Fruit fly (Drosophila melanogaster): ENCODE results near the gene CG42590.

The CG42590 gene

DNA sequence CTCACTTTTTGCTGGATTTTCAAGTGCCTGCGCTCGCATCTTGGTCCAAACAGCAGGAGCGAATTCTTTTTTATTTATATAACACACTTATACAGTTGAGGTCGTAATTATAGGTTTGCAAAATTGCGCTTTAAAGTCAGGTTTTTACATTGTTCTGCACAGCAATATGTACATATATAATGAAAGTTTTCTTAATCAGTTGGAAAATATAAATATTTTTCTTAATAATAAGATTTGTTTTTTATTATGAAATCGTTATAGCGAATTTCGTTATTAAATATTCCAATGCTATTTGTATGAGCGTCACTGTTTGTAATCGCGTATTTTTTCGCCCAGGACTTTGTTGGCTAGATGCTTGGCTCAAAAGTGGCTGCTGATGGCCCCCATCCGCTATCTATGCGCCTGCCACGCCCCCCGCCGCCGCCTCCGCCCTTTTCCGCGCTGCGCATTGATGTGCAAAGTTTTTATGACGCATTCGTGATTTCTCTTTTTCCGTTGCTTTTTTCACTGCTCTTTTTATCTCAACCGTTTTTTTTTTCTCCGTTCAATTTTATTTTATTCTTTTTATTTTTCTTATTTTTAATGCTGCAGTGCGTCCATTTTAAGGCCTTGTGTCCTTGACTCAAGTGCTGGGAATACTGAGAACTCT, 41.3 kb downstream of the CG42590 start:
- TF ChIP-seq CTCF (optimal IDR thresholded peaks at IDR 0.05), result no peak
- TF ChIP-seq CG8478 (optimal IDR thresholded peaks at IDR 0.05), result no peak

DNA sequence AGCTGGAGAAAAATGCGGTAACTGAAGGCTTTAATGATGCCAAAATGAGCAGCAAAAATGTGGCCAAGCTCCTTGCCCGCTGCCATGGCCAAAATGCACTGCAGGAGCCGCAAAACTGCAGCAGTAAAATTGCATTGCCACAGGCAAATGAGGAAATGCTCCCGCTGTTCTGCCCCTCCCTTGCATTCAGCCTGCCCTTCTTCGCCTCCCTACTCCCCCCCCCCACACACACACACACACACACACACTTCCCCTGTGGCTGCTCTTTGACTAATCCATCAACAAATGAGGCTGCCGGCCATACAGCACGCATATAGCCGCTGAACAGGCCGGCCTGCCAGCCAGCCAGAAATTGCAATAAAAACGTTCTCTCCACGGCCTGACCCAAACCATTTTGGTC, 41.9 kb downstream of the CG42590 start:
- TF ChIP-seq CG8478 (optimal IDR thresholded peaks at IDR 0.05), result no peak
- TF ChIP-seq CTCF (optimal IDR thresholded peaks at IDR 0.05), result no peak

DNA sequence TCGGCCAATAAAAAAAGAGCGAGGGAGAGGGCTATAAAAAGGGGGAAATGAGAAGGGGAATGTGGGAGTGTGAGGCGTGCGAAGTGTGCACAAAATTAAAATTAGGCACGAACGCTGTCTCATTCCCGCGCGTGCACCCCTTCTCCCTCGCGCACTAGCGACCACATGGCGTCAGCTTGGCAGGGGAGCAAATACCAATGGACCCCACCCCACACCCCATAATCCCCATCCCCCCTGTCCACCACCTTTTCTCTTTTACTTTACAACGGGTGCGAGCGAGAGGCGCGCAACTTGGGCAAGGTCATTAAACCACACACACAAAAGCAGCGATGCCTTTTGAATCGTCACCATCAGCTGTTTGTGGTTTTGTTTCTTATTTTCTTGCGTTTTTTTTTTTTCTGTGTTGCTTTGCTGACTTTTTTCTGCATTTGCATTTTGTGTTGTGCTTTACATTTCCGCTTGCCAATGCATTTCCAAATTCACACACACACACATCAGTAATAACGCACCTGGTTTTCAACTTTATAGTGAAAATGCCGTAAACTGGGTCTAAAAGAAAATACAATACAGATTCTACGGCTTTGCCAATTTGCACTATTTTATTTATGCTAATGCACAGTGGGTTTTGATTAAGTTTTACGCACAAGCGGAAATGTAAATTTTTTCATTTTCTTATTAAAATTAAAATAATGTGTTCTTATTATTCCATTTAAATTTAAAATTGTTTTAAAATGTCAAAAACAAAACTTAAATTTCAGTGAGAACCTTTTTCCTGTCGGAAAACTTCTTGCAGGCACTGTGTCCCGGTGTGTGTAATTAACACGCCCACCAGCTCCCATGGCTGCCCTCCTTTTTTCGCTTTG, 44.6 kb downstream of the CG42590 start:
- TF ChIP-seq CG8478 (optimal IDR thresholded peaks at IDR 0.05) (no peak), CTCF (optimal IDR thresholded peaks at IDR 0.05) (no peak)

DNA sequence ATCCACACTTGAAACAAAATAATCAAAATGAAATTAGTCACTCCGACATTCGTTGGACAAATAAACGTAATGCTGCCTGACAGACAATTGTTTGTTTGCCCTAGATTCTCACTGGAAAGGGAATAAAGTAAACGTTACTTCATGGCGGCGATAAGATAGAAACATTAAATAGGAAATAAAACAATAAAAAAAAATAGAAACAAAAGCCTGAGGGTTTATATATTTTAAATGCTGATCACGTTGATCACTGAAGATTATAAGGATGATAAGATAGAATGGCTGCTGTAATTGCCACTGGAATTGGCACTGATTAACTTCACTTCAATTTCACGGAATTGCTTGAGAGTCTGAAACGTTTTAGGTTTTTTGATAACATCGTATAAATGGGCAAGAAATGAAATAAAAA, 50.4 kb downstream of the CG42590 start:
- no peak for TF ChIP-seq CTCF (optimal IDR thresholded peaks at IDR 0.05)
- TF ChIP-seq CG8478 (optimal IDR thresholded peaks at IDR 0.05), result no peak

Data from S2 (cell line).